Fruit fly (Drosophila melanogaster): Measurements from ENCODE around the gene CG32452.
"Not testable (repeated sequence)": the region's sequence is repeated elsewhere in the genome, so short reads cannot be mapped to it uniquely, and the experiment has no call there.

CG32452 gene

dm6 chr3L:22720694-22721270, 3.3 kb downstream of the CG32452 start, which contains the start of gene mael:
mael (plus strand) TSS chr3L:22721203.
- not testable (repeated sequence) for TF ChIP-seq Smox (GFP tag; optimal IDR thresholded peaks at IDR 0.05); Ets96B (tag; optimal IDR thresholded peaks at IDR 0.05); CG31627 (GFP tag; optimal IDR thresholded peaks at IDR 0.05)

- TF ChIP-seq CG32006 (GFP tag; optimal IDR thresholded peaks at IDR 0.05) (no peak), CG6276 (GFP tag; optimal IDR thresholded peaks at IDR 0.05) (no peak), CG8319 (GFP tag; optimal IDR thresholded peaks at IDR 0.05) (no peak), OdsH (GFP tag; optimal IDR thresholded peaks at IDR 0.05) (no peak), Hr38 (GFP tag; optimal IDR thresholded peaks at IDR 0.05) (no peak), CG1621 (tag; optimal IDR thresholded peaks at IDR 0.05) (no peak), fd59A (GFP tag; optimal IDR thresholded peaks at IDR 0.05) (no peak), Hr39 (GFP tag; optimal IDR thresholded peaks at IDR 0.05) (no peak), Gug (GFP tag; IDR thresholded peaks at IDR 0.05) (no peak), CG34406 (GFP tag; optimal IDR thresholded peaks at IDR 0.05) (no peak), Hr4 (GFP tag; optimal IDR thresholded peaks at IDR 0.05) (no peak), Eip75B (GFP tag; optimal IDR thresholded peaks at IDR 0.05) (no peak), Sox102F (GFP tag; optimal IDR thresholded peaks at IDR 0.05) (no peak), acj6 (GFP tag; optimal IDR thresholded peaks at IDR 0.05) (no peak), CG6163 (GFP tag; IDR thresholded peaks at IDR 0.05) (no peak)
These were observed 4.5 kb downstream of the CG32452 start, which contains the start of gene CG14451 for dm6 chr3L:22721991-22722390. CG14451 (minus strand) TSS chr3L:22722091.

- TF ChIP-seq CG7368 (GFP tag; optimal IDR thresholded peaks at IDR 0.05) (no peak), CG1621 (tag; optimal IDR thresholded peaks at IDR 0.05) (peak; percentile 21), Eip78C (GFP tag) (peak; percentile 42)
These were observed 6.7 kb downstream of the CG32452 start for dm6 chr3L:22724046-22724771.

- TF ChIP-seq CG34406 (GFP tag; optimal IDR thresholded peaks at IDR 0.05) (no peak), CG15336 (GFP tag; IDR thresholded peaks at IDR 0.05) (peak; percentile 33; the same call in 1 of the 2 replicates), CG9139 (GFP tag; optimal IDR thresholded peaks at IDR 0.05) (no peak), achi (GFP tag; optimal IDR thresholded peaks at IDR 0.05) (peak; percentile 35), net (GFP tag; optimal IDR thresholded peaks at IDR 0.05) (peak; percentile 33), Eip78C (GFP tag) (peak; percentile 83), CG8319 (GFP tag; optimal IDR thresholded peaks at IDR 0.05) (no peak), CG6854 (GFP tag; optimal IDR thresholded peaks at IDR 0.05) (peak; percentile 53), Eip75B (GFP tag; optimal IDR thresholded peaks at IDR 0.05) (no peak), fd59A (GFP tag; optimal IDR thresholded peaks at IDR 0.05) (no peak), cyc (GFP tag; optimal IDR thresholded peaks at IDR 0.05) (no peak), CG11902 (GFP tag; optimal IDR thresholded peaks at IDR 0.05) (no peak), Sox14 (GFP tag; optimal IDR thresholded peaks at IDR 0.05) (no peak), topi (GFP tag; optimal IDR thresholded peaks at IDR 0.05) (no peak), Eip93F (GFP tag; optimal IDR thresholded peaks at IDR 0.05) (peak; percentile 41), vri (GFP tag; optimal IDR thresholded peaks at IDR 0.05) (no peak), fd85E (GFP tag; optimal IDR thresholded peaks at IDR 0.05) (no peak), Hr4 (GFP tag; optimal IDR thresholded peaks at IDR 0.05) (no peak), fkh (GFP tag; optimal IDR thresholded peaks at IDR 0.05) (peak; percentile 40), CG6276 (GFP tag; optimal IDR thresholded peaks at IDR 0.05) (no peak), CG8632 (GFP tag; optimal IDR thresholded peaks at IDR 0.05) (no peak), Hr38 (GFP tag; optimal IDR thresholded peaks at IDR 0.05) (no peak), spab (GFP tag; optimal IDR thresholded peaks at IDR 0.05) (no peak), CG4318 (GFP tag; optimal IDR thresholded peaks at IDR 0.05) (no peak), CG1621 (tag; optimal IDR thresholded peaks at IDR 0.05) (no peak), CG10669 (GFP tag; optimal IDR thresholded peaks at IDR 0.05) (no peak), Ets96B (tag; optimal IDR thresholded peaks at IDR 0.05) (no peak), Gug (GFP tag; IDR thresholded peaks at IDR 0.05) (no peak), CG16779 (tag; optimal IDR thresholded peaks at IDR 0.05) (no peak), Blimp-1 (GFP tag; optimal IDR thresholded peaks at IDR 0.05) (peak; percentile 92), CG6163 (GFP tag; IDR thresholded peaks at IDR 0.05) (peak; percentile 52; the same call in 1 of the 3 replicates), dsx (GFP tag; optimal IDR thresholded peaks at IDR 0.05; ENCODE audit: poor library complexity, severe bottlenecking) (peak; percentile 50), lz (GFP tag; optimal IDR thresholded peaks at IDR 0.05) (no peak), Hr39 (GFP tag; optimal IDR thresholded peaks at IDR 0.05) (no peak)
These were observed 10.3 kb downstream of the CG32452 start, which contains the start of the genes CG14450 and CG11367 for dm6 chr3L:22727739-22728335. CG14450 (minus strand) TSS chr3L:22727789. CG11367 (plus strand) TSS chr3L:22728111.
